Worm (Caenorhabditis elegans) whole organism, early embryonic: Measurements from ENCODE around the gene atp-5.

ENCODE experiments used
- B0310.2 ChIP-seq: sonication (generic microtip); optimal IDR thresholded peaks from 2 replicates; lab custom pipeline; 2016; ENCODE audit warnings: mild to moderate bottlenecking, missing genetic modification characterization, missing compliant biosample characterization
- F13C5.2 ChIP-seq: sonication (generic microtip); optimal IDR thresholded peaks from 2 replicates; lab custom pipeline; 2017; ENCODE audit warnings: mild to moderate bottlenecking, missing genetic modification characterization, inconsistent platforms, missing compliant biosample characterization
- aly-1 ChIP-seq: sonication (generic microtip); optimal IDR thresholded peaks from 2 replicates; lab custom pipeline; 2016; ENCODE audit warnings: missing genetic modification characterization, missing compliant biosample characterization
- ama-1 ChIP-seq: fragments of 150-350 bp; optimal IDR thresholded peaks from 2 replicates; lab custom pipeline; 2014
- ceh-13 ChIP-seq: fragments of 200-800 bp; sonication (Bioruptor generic); optimal IDR thresholded peaks from 2 replicates; lab custom pipeline; 2018; ENCODE audit warnings: mild to moderate bottlenecking, missing genetic modification characterization, missing compliant biosample characterization
- ceh-36 ChIP-seq: sonication (generic microtip); optimal IDR thresholded peaks from 2 replicates; lab custom pipeline; 2016; ENCODE audit warnings: missing genetic modification characterization, inconsistent platforms, missing compliant biosample characterization
- ets-7 ChIP-seq: sonication (generic microtip); optimal IDR thresholded peaks from 2 replicates; lab custom pipeline; 2016; ENCODE audit warnings: missing genotype, missing genetic modification characterization, missing compliant biosample characterization
- flt-1 ChIP-seq: fragments of 200-800 bp; sonication (Bioruptor generic); IDR thresholded peaks from 2 replicates; pipeline ENCODE4 v1.3.6; 2022; ENCODE audit warnings: missing genetic modification characterization, missing compliant biosample characterization
- hmbx-1 ChIP-seq: sonication (generic microtip); optimal IDR thresholded peaks from 2 replicates; lab custom pipeline; 2016; ENCODE audit warnings: mild to moderate bottlenecking, missing genetic modification characterization, missing compliant biosample characterization
- hmg-4 ChIP-seq: fragments of 200-800 bp; sonication (Bioruptor generic); optimal IDR thresholded peaks from 2 replicates; lab custom pipeline; 2018; ENCODE audit warnings: mild to moderate bottlenecking, missing genetic modification characterization, missing compliant biosample characterization
- hnd-1 ChIP-seq: sonication (generic microtip); optimal IDR thresholded peaks from 2 replicates; lab custom pipeline; 2016; ENCODE audit warnings: missing genetic modification characterization, missing compliant biosample characterization
- pes-1 ChIP-seq: fragments of 200-800 bp; sonication (Bioruptor generic); IDR thresholded peaks from 2 replicates; pipeline ENCODE4 v1.3.6; 2022; ENCODE audit warnings: missing genetic modification reagents, missing genetic modification characterization, missing compliant biosample characterization
- scrt-1 ChIP-seq: fragments of 200-800 bp; sonication (Bioruptor generic); IDR thresholded peaks from 2 replicates; pipeline ENCODE4 v1.3.6; 2022; ENCODE audit warnings: missing genetic modification characterization, missing compliant biosample characterization
- sea-1 ChIP-seq: fragments of 200-800 bp; sonication (Bioruptor generic); conservative IDR thresholded peaks from 2 replicates; pipeline ENCODE4 v1.3.6; 2022; ENCODE audit warnings: missing genetic modification characterization, missing compliant biosample characterization
- tbx-11 ChIP-seq: fragments of 200-800 bp; sonication (Bioruptor generic); IDR thresholded peaks from 2 replicates; pipeline ENCODE4 v1.3.6; 2022; ENCODE audit warnings: missing genetic modification characterization, missing compliant biosample characterization
- tbx-37 ChIP-seq: fragments of 200-800 bp; sonication (Bioruptor generic); conservative IDR thresholded peaks from 2 replicates; pipeline ENCODE4 v1.3.6; 2022; ENCODE audit warnings: missing genetic modification reagents, missing genetic modification characterization, missing compliant biosample characterization
- tra-4 ChIP-seq: sonication (generic microtip); optimal IDR thresholded peaks from 2 replicates; lab custom pipeline; 2017; ENCODE audit warnings: missing genetic modification characterization, missing compliant biosample characterization

The atp-5 gene

DNA sequence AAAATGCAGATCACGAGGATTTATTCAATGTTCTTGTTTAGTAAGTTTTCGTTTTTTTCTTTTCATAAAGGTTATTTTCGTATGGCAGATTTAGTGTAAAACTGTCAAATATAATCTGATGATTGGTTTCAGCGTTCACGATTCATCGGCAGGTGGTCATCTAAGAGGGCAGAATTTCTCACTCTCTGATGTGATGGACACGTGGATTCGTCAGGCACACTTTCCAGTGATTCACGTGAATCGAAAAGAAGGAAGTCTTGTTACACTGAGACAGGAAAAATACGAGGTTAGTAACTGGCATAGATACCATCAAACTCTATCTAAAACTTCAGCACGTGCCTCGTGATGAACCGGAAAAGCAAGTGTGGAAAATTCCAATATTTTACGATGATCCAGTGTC lies 29.0 kb downstream of the atp-5 start:
- TF ChIP-seq hmbx-1 (tag; lab: Kevin White, UChicago) (no peak), hnd-1 (no peak), ets-7 (no peak), hmg-4 (GFP tag; lab: Kevin White, UChicago) (no peak), flt-1 (GFP tag; lab: Robert Waterston, UW) (no peak), tbx-37 (GFP tag; lab: Robert Waterston, UW) (no peak), ceh-13 (GFP tag; lab: Kevin White, UChicago) (no peak), aly-1 (tag; lab: Kevin White, UChicago) (no peak), ceh-36 (tag; lab: Kevin White, UChicago) (no peak), sea-1 (GFP tag; lab: Robert Waterston, UW) (no peak), ama-1 (no peak)

DNA sequence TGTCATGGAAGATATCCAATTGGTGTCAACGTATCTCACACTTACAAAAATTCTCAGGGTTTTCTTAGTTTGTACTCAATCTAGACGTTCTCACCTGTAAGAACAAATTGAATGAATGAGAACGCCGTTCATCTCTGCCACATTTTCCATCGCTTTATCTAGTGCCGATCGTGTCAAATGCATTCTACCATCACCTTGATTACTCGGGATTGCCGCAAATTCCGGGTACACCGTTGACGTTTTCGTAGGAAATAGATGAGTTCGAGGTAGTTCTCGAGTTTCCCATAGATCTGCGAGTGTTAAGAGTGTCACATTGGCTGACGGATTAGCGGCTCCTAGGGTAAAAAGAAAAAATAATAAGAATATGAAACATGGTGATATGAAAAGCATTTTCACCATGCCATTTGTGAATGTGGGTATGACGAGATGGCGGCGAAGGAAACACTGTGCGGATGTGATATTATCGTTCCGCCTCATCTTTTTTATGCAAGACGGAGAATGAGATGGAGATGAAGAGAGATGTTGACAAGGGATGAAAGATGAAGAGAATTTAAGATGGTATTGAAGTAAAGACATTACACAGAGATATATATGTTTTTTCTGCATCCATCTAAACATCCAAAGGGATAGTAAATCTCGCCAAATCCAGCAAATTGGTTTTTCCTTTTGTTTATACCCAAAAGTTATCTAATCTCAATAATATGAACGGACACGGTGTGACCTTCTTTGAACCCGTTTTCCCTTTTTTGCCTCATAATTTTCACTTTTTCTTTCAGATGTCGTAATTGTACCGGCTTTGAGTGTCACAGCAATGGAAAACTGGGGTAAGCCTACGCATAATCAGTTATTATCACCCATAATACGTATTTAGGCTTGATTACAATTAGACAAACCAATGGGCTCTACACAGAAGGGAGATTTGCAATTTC lies 30.2 kb downstream of the atp-5 start, which contains the start of gene lact-8:
lact-8 (minus strand) TSS at position 445 of the 929 bp plus-strand sequence.
- TF ChIP-seq tbx-11 (no peak), ets-7 (no peak), tbx-37 (GFP tag; lab: Robert Waterston, UW) (no peak), ama-1 (no peak), ceh-13 (GFP tag; lab: Kevin White, UChicago) (no peak), hmg-4 (GFP tag; lab: Kevin White, UChicago) (no peak), hmbx-1 (tag; lab: Kevin White, UChicago) (no peak), tra-4 (tag; lab: Kevin White, UChicago) (no peak), hnd-1 (no peak)

- no peak for TF ChIP-seq ceh-36 (tag; lab: Kevin White, UChicago)
- no peak for TF ChIP-seq ets-7
Measured at ce11 chrV:11087519-11087998, 36.1 kb downstream of the atp-5 start, which contains the start of gene Y42A5A.1. Y42A5A.1 (plus strand) TSS chrV:11087948.

DNA sequence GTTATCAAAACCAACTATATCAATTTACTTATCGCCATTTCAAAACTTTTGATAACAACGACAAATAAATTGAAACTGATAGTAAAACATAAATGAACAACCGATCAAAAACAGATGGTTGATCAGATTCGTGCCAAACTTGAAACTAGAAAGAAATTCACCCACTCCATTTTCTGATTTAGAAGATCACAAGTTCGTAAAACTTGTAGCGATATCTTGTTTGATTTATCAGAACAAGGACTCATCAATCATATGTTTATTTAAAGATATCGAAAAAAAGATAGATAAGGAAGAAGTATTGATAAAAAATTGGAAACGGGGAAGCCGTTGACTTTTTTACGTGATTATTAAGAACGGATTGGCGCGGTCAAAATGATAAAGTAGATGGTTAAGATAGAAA lies 36.5 kb downstream of the atp-5 start:
- TF ChIP-seq hnd-1 (no peak), pes-1 (GFP tag; lab: Robert Waterston, UW) (no peak), ceh-13 (GFP tag; lab: Kevin White, UChicago) (no peak), ceh-36 (tag; lab: Kevin White, UChicago) (no peak), hmbx-1 (tag; lab: Kevin White, UChicago) (no peak), tbx-11 (no peak), sea-1 (GFP tag; lab: Robert Waterston, UW) (no peak), tra-4 (tag; lab: Kevin White, UChicago) (no peak), ets-7 (no peak), hmg-4 (GFP tag; lab: Kevin White, UChicago) (no peak), flt-1 (GFP tag; lab: Robert Waterston, UW) (no peak), scrt-1 (no peak), ama-1 (no peak), B0310.2 (tag; lab: Kevin White, UChicago) (no peak), tbx-37 (GFP tag; lab: Robert Waterston, UW) (no peak), aly-1 (tag; lab: Kevin White, UChicago) (no peak)

- TF ChIP-seq hmg-4 (GFP tag; lab: Kevin White, UChicago) (peak; percentile 22), F13C5.2 (tag; lab: Kevin White, UChicago) (peak; percentile 35), hmbx-1 (tag; lab: Kevin White, UChicago) (no peak)
Measured at ce11 chrV:11083691-11084090, 40.0 kb downstream of the atp-5 start.

- TF ChIP-seq aly-1 (tag; lab: Kevin White, UChicago), result no peak
- no peak for TF ChIP-seq hmbx-1 (tag; lab: Kevin White, UChicago)
- TF ChIP-seq scrt-1, result no peak
- no peak for TF ChIP-seq sea-1 (GFP tag; lab: Robert Waterston, UW)
Measured at ce11 chrV:11082964-11083363, 40.7 kb downstream of the atp-5 start.

ce11 chrV:11082475-11082874 lies 41.2 kb downstream of the atp-5 start:
- TF ChIP-seq tbx-11, result no peak

DNA sequence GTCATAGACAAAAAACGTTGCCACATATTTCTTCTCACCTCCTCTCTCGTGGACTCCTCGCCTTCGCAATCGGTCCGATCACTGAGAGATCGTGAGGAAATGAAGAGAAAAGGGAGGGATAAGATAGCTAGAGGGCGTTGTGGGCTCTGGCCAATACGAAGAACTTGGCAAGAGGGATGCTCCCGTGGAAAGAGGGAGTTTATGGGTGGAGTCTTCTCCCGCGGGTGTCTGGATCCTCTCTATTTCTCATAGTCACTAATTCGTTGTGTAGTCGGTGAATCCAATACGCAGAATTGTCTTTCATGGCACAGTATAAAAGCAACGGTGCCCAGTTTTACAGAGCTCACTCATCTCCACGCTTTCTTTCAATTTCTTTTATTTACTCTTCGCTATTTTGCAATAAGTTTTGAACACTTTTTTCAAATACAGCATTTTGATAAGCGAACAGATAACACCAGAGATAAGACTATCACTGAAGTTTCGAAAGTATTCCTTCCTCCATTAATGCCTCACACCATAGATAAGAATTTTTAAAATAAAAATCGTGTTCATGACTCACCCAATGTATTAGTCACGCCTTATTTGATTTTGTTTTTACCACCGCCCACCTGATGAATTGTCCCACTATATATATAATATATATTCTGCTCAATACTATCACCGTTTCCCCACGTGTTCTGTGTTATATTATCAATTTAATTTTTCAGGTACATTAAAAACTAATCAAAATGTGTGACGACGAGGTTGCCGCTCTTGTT lies 43.1 kb downstream of the atp-5 start, which contains the start of gene act-1:
act-1 (plus strand) TSS at position 708 of the 758 bp plus-strand sequence.
- TF ChIP-seq F13C5.2 (tag; lab: Kevin White, UChicago) (peak; percentile 26), ceh-13 (GFP tag; lab: Kevin White, UChicago) (no peak), ets-7 (no peak), scrt-1 (no peak), hnd-1 (no peak), tbx-37 (GFP tag; lab: Robert Waterston, UW) (no peak), hmbx-1 (tag; lab: Kevin White, UChicago) (no peak), flt-1 (GFP tag; lab: Robert Waterston, UW) (0 out of 2 replicates have a peak, but pooled peaks have one; percentile 37), B0310.2 (tag; lab: Kevin White, UChicago) (no peak), hmg-4 (GFP tag; lab: Kevin White, UChicago) (peak; percentile 73), tbx-11 (no peak), tra-4 (tag; lab: Kevin White, UChicago) (no peak), ceh-36 (tag; lab: Kevin White, UChicago) (no peak), aly-1 (tag; lab: Kevin White, UChicago) (no peak), pes-1 (GFP tag; lab: Robert Waterston, UW) (peak; percentile 10; the same call in 1 of the 2 replicates), sea-1 (GFP tag; lab: Robert Waterston, UW) (no peak), ama-1 (no peak)
